Worm (Caenorhabditis elegans) whole organism, L4 larva: ENCODE results near the gene fbxb-15.

Experiments
- D1046.2 ChIP-seq: fragments of 200-800 bp; sonication (Bioruptor generic); IDR thresholded peaks from 2 replicates; pipeline ENCODE4 v1.3.6; 2022; ENCODE audit warnings: missing genetic modification characterization, missing compliant biosample characterization
- T20F7.1 ChIP-seq: fragments of 200-800 bp; sonication (Bioruptor generic); optimal IDR thresholded peaks from 2 replicates; lab custom pipeline; 2018; ENCODE audit warnings: mild to moderate bottlenecking, missing genetic modification characterization, missing compliant biosample characterization
- Y48G9A.11 ChIP-seq: fragments of 200-800 bp; sonication (Bioruptor generic); IDR thresholded peaks from 2 replicates; pipeline ENCODE4 v1.3.6; 2022; ENCODE audit warnings: missing genetic modification reagents, missing genetic modification characterization, missing compliant biosample characterization
- Y5F2A.4 ChIP-seq: fragments of 200-800 bp; sonication (Bioruptor generic); optimal IDR thresholded peaks from 2 replicates; lab custom pipeline; 2018; ENCODE audit warnings: mild to moderate bottlenecking, missing genetic modification characterization, missing compliant biosample characterization
- ZK337.2 ChIP-seq: fragments of 200-800 bp; sonication (Bioruptor generic); IDR thresholded peaks from 2 replicates; pipeline ENCODE4 v1.3.6; 2022; ENCODE audit warnings: missing genetic modification reagents, missing genetic modification characterization, missing compliant biosample characterization
- aha-1 ChIP-seq: fragments of 150-350 bp; peaks from one replicate; lab custom pipeline; 2014; ENCODE audit warnings: missing biosample characterization, missing genetic modification characterization
- ama-1 ChIP-seq: fragments of 150-350 bp; optimal IDR thresholded peaks from 2 replicates; lab custom pipeline; 2014; ENCODE audit warnings: inconsistent platforms, mixed read lengths
- ceh-20 ChIP-seq: fragments of 200-800 bp; sonication (Bioruptor generic); IDR thresholded peaks from 2 replicates; pipeline ENCODE4 v1.3.6; 2022; ENCODE audit warnings: missing genetic modification reagents, missing genetic modification characterization, missing compliant biosample characterization
- ceh-32 ChIP-seq: sonication (generic microtip); optimal IDR thresholded peaks from 2 replicates; lab custom pipeline; 2016; ENCODE audit warnings: mild to moderate bottlenecking, missing genetic modification characterization, missing compliant biosample characterization; ENCODE audit not compliant: poor library complexity
- ceh-82 ChIP-seq: sonication (generic microtip); optimal IDR thresholded peaks from 2 replicates; lab custom pipeline; 2017; ENCODE audit warnings: missing biosample characterization, missing genetic modification characterization
- daf-12 ChIP-seq: fragments of 150-350 bp; optimal IDR thresholded peaks from 2 replicates; lab custom pipeline; 2014; ENCODE audit warnings: missing biosample characterization, missing genetic modification reagents, missing genetic modification characterization
- daf-16 ChIP-seq, 3 experiments: sonication (generic microtip); optimal IDR thresholded peaks; 2 replicates each; lab custom pipeline; 2016 to 2017; ENCODE audit warnings: missing genetic modification characterization in 3 of 3, missing genetic modification reagents in 3 of 3, mild to moderate bottlenecking in 2 of 3, missing compliant biosample characterization in 2 of 3, missing biosample characterization in 1 of 3, moderate library complexity in 1 of 3
- daf-19 ChIP-seq: fragments of 200-800 bp; sonication (Bioruptor generic); conservative IDR thresholded peaks from 2 replicates; pipeline ENCODE4 v1.3.6; 2022; ENCODE audit warnings: missing genetic modification characterization, missing compliant biosample characterization
- daf-8 ChIP-seq: fragments of 200-800 bp; sonication (Bioruptor generic); IDR thresholded peaks from 2 replicates; pipeline ENCODE4 v1.3.6; 2022; ENCODE audit warnings: missing genetic modification characterization, missing compliant biosample characterization
- dmd-8 ChIP-seq: fragments of 200-800 bp; sonication (Bioruptor generic); IDR thresholded peaks from 2 replicates; pipeline ENCODE4 v1.3.6; 2022; ENCODE audit warnings: missing genetic modification characterization, missing compliant biosample characterization
- dmd-9 ChIP-seq: fragments of 200-800 bp; sonication (Bioruptor generic); IDR thresholded peaks from 2 replicates; pipeline ENCODE4 v1.3.6; 2022; ENCODE audit warnings: missing genetic modification reagents, missing genetic modification characterization, missing compliant biosample characterization
- egl-27 ChIP-seq: sonication (generic microtip); optimal IDR thresholded peaks from 3 replicates; lab custom pipeline; 2017; ENCODE audit warnings: missing biosample characterization, missing genetic modification reagents, missing genetic modification characterization
- hlh-11 ChIP-seq: fragments of 200-800 bp; sonication (Bioruptor generic); optimal IDR thresholded peaks from 2 replicates; lab custom pipeline; 2018; ENCODE audit warnings: mild to moderate bottlenecking, missing genetic modification characterization, missing compliant biosample characterization
- lin-13 ChIP-seq: fragments of 150-350 bp; optimal IDR thresholded peaks from 2 replicates; lab custom pipeline; 2014; ENCODE audit warnings: missing biosample characterization, missing genetic modification reagents, missing genetic modification characterization
- lsy-2 ChIP-seq, 2 experiments: fragments of 150-350 bp in 1 of 2; sonication (generic microtip) in 1 of 2; optimal IDR thresholded peaks; 2 replicates each; lab custom pipeline; 2014 to 2017; ENCODE audit warnings: missing biosample characterization in 2 of 2, missing genetic modification characterization in 2 of 2
- mxl-2 ChIP-seq: fragments of 200-800 bp; sonication (Bioruptor generic); conservative IDR thresholded peaks from 2 replicates; pipeline ENCODE4 v1.3.6; 2022; ENCODE audit warnings: missing genetic modification reagents, missing genetic modification characterization, missing compliant biosample characterization
- nhr-28 ChIP-seq: fragments of 150-350 bp; optimal IDR thresholded peaks from 2 replicates; lab custom pipeline; 2014; ENCODE audit warnings: missing biosample characterization, missing genetic modification characterization
- nhr-42 ChIP-seq: fragments of 200-800 bp; sonication (Bioruptor generic); IDR thresholded peaks from 2 replicates; pipeline ENCODE4 v1.3.6; 2022; ENCODE audit warnings: missing genetic modification characterization, missing compliant biosample characterization
- pha-4 ChIP-seq, 2 experiments: fragments of 150-350 bp in 1 of 2; fragments of 200-800 bp in 1 of 2; sonication (Bioruptor generic) in 1 of 2; IDR thresholded peaks in 1 of 2; optimal IDR thresholded peaks in 1 of 2; 2 replicates each; pipeline versions ENCODE4 v1.3.6 to Lab custom; 2014 to 2022; ENCODE audit warnings: missing genetic modification characterization in 2 of 2, missing genetic modification reagents in 2 of 2, missing biosample characterization in 1 of 2, missing compliant biosample characterization in 1 of 2
- set-16 ChIP-seq: fragments of 200-800 bp; sonication (Bioruptor generic); IDR thresholded peaks from 2 replicates; pipeline ENCODE4 v1.3.6; 2022; ENCODE audit warnings: missing genetic modification reagents, missing genetic modification characterization, missing compliant biosample characterization
- tag-97 ChIP-seq: fragments of 200-800 bp; sonication (Bioruptor generic); IDR thresholded peaks from 2 replicates; pipeline ENCODE4 v1.3.6; 2022; ENCODE audit warnings: missing genetic modification characterization, missing compliant biosample characterization
- unc-130 ChIP-seq: sonication (generic microtip); optimal IDR thresholded peaks from 2 replicates; lab custom pipeline; 2016; ENCODE audit warnings: missing genetic modification reagents, missing genetic modification characterization, missing compliant biosample characterization
- unc-62 ChIP-seq, 3 experiments: fragments of 150-350 bp in 1 of 3; sonication (generic microtip); optimal IDR thresholded peaks in 2 of 3; peaks in 1 of 3; 1 replicate in 1 of 3; 2 replicates in 2 of 3; lab custom pipeline; 2014 to 2017; ENCODE audit warnings: missing biosample characterization in 3 of 3, missing genetic modification characterization in 3 of 3, missing genetic modification reagents in 3 of 3, missing genotype in 1 of 3
- zfp-3 ChIP-seq: fragments of 200-800 bp; sonication (Bioruptor generic); conservative IDR thresholded peaks from 2 replicates; pipeline ENCODE4 v1.3.6; 2022; ENCODE audit warnings: missing genetic modification reagents, missing genetic modification characterization, missing compliant biosample characterization
- zip-11 ChIP-seq: fragments of 200-800 bp; sonication (Bioruptor generic); IDR thresholded peaks from 2 replicates; pipeline ENCODE4 v1.3.6; 2022; ENCODE audit warnings: missing genetic modification characterization, missing compliant biosample characterization
- ztf-11 ChIP-seq: fragments of 150-350 bp; optimal IDR thresholded peaks from 2 replicates; lab custom pipeline; 2014; ENCODE audit warnings: missing biosample characterization, missing genetic modification characterization

The fbxb-15 gene

ce11 chrII:1679081-1679480 is 25.8 kb upstream of the fbxb-15 start, which contains the start of gene irld-36:
irld-36 (plus strand) TSS chrII:1679381.
- TF ChIP-seq Y5F2A.4 (GFP tag; lab: Kevin White, UChicago): no peak
- TF ChIP-seq ZK337.2 (GFP tag; lab: Robert Waterston, UW): no peak
- TF ChIP-seq T20F7.1: no peak
- TF ChIP-seq zfp-3: no peak
- TF ChIP-seq mxl-2: no peak
- TF ChIP-seq unc-130 (GFP tag; lab: Kevin White, UChicago): no peak
- TF ChIP-seq D1046.2: no peak
- no peak for TF ChIP-seq ama-1 (lab: Kevin White, UChicago)
- no peak for TF ChIP-seq lsy-2 (tag; optimal IDR thresholded peaks at IDR 0.05; lab: Kevin White, UChicago)
- TF ChIP-seq ceh-82 (tag; lab: Kevin White, UChicago): no peak
- no peak for TF ChIP-seq ceh-32 (tag; lab: Kevin White, UChicago)
- TF ChIP-seq lin-13 (GFP tag; lab: Kevin White, UChicago): no peak
- TF ChIP-seq daf-12 (tag; lab: Kevin White, UChicago): no peak
- no peak for TF ChIP-seq zip-11 (GFP tag; lab: Robert Waterston, UW)
- TF ChIP-seq dmd-8 (GFP tag; lab: Robert Waterston, UW): no peak
- TF ChIP-seq daf-19 (GFP tag; lab: Robert Waterston, UW): no peak
- no peak for TF ChIP-seq Y48G9A.11
- no peak for TF ChIP-seq dmd-9 (GFP tag; lab: Robert Waterston, UW)

DNA sequence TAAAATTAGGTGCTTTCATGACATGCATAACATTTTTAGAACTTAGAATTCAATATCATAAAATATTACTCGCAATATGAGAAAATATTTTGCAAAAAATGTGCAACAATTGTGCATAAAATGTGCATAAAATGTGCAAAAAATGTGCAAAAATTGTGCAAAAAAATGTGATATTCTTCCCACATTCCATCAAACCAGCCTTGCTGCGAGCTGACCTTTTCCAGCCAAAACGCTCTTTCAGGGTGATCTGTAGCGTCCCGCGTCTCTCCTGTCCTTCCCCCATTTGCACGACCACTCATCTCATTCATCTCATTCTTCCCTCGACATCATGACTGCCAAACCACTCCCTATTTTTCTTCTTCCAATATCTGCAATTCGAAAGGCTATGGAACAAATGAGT is 22.8 kb upstream of the fbxb-15 start, which contains the start of gene fbxb-17:
TSS of gene fbxb-17 (plus strand) at position 301 of the 400 bp plus-strand sequence.
- no peak for TF ChIP-seq pha-4 (GFP tag; IDR thresholded peaks at IDR 0.05; lab: Robert Waterston, UW)
- TF ChIP-seq pha-4 (tag; optimal IDR thresholded peaks at IDR 0.05; lab: Kevin White, UChicago): no peak
- TF ChIP-seq unc-62 (GFP tag; optimal IDR thresholded peaks at IDR 0.05 in 1 of 2; lab: Kevin White, UChicago): peak in 1 of 2 experiments; percentile 5
- TF ChIP-seq unc-62 (tag; optimal IDR thresholded peaks at IDR 0.05; lab: Kevin White, UChicago): no peak
- no peak for TF ChIP-seq daf-8 (GFP tag; lab: Robert Waterston, UW)

ce11 chrII:1672673-1673072 is 19.4 kb upstream of the fbxb-15 start:
- TF ChIP-seq egl-27 (tag; lab: Kevin White, UChicago) (no peak), set-16 (GFP tag; lab: Robert Waterston, UW) (peak; percentile 68; the same call in 1 of the 2 replicates), aha-1 (tag; lab: Kevin White, UChicago) (peak; percentile 54), ztf-11 (tag; lab: Kevin White, UChicago) (no peak)

- no peak for TF ChIP-seq tag-97 (GFP tag; lab: Robert Waterston, UW)
- TF ChIP-seq aha-1 (tag; lab: Kevin White, UChicago): peak; percentile 91
- TF ChIP-seq ceh-20: no peak
- no peak for TF ChIP-seq daf-16 (GFP tag; optimal IDR thresholded peaks at IDR 0.05; lab: Kevin White, UChicago)
- TF ChIP-seq daf-16 (tag; optimal IDR thresholded peaks at IDR 0.05; lab: Kevin White, UChicago): no peak
These were observed 17.7 kb upstream of the fbxb-15 start for ce11 chrII:1670985-1671384.

- TF ChIP-seq aha-1 (tag; lab: Kevin White, UChicago) (peak; percentile 46), nhr-28 (tag; lab: Kevin White, UChicago) (peak; percentile 6), hlh-11 (tag; lab: Kevin White, UChicago) (peak; percentile 25), nhr-42 (GFP tag; lab: Robert Waterston, UW) (no peak)
These were observed 17.1 kb upstream of the fbxb-15 start, which contains the start of gene nhx-6 for ce11 chrII:1670260-1670879. nhx-6 (plus strand) TSS chrII:1670829.
